Fruit fly (Drosophila melanogaster) whole organism, adult: ENCODE results near the gene CG44037.

Source experiments
- CG11617 ChIP-seq: fragments of 200-800 bp; sonication (Bioruptor generic); optimal IDR thresholded peaks from 2 replicates; lab custom pipeline; 2017; ENCODE audit warnings: mild to moderate bottlenecking, missing biosample characterization, missing genetic modification reagents, missing genetic modification characterization
- CG12768 ChIP-seq: fragments of 200-800 bp; sonication (Bioruptor generic); optimal IDR thresholded peaks from 2 replicates; lab custom pipeline; 2017; ENCODE audit warnings: missing biosample characterization, missing genetic modification characterization, mild to moderate bottlenecking, moderate library complexity, missing genetic modification reagents
- CG14711 ChIP-seq: fragments of 200-800 bp; sonication (Bioruptor generic); optimal IDR thresholded peaks from 2 replicates; lab custom pipeline; 2018; ENCODE audit warnings: missing biosample characterization, mild to moderate bottlenecking, missing genetic modification characterization, moderate library complexity
- CG1620 ChIP-seq: fragments of 200-800 bp; sonication (Bioruptor generic); optimal IDR thresholded peaks from 2 replicates; lab custom pipeline; 2016; ENCODE audit warnings: missing biosample characterization, missing genetic modification characterization
- CG33017 ChIP-seq: fragments of 200-800 bp; sonication (Bioruptor generic); optimal IDR thresholded peaks from 2 replicates; lab custom pipeline; 2018; ENCODE audit warnings: missing biosample characterization, mild to moderate bottlenecking, missing genetic modification characterization, moderate library complexity
- CG5204 ChIP-seq: fragments of 200-800 bp; sonication (Bioruptor generic); optimal IDR thresholded peaks from 2 replicates; lab custom pipeline; 2016; ENCODE audit warnings: missing biosample characterization, missing genetic modification characterization
- CG7045 ChIP-seq: fragments of 200-800 bp; sonication (Bioruptor generic); optimal IDR thresholded peaks from 2 replicates; lab custom pipeline; 2017; ENCODE audit warnings: missing biosample characterization, mild to moderate bottlenecking, missing genetic modification characterization
- CG7101 ChIP-seq: fragments of 200-800 bp; sonication (Bioruptor generic); optimal IDR thresholded peaks from 2 replicates; lab custom pipeline; 2018; ENCODE audit warnings: missing biosample characterization, mild to moderate bottlenecking, missing genetic modification characterization, moderate library complexity
- Clk ChIP-seq: fragments of 200-800 bp; sonication (Bioruptor generic); optimal IDR thresholded peaks from 2 replicates; lab custom pipeline; 2017; ENCODE audit warnings: missing biosample characterization, missing genetic modification characterization
- Crg-1 ChIP-seq: fragments of 200-800 bp; sonication (Bioruptor generic); optimal IDR thresholded peaks from 2 replicates; lab custom pipeline; 2016; ENCODE audit warnings: missing biosample characterization, missing genetic modification characterization
- Hr96 ChIP-seq: fragments of 200-800 bp; sonication (Bioruptor generic); optimal IDR thresholded peaks from 2 replicates; lab custom pipeline; 2016; ENCODE audit warnings: missing biosample characterization, missing genetic modification characterization
- Mnt ChIP-seq: fragments of 200-800 bp; sonication (Bioruptor generic); optimal IDR thresholded peaks from 2 replicates; lab custom pipeline; 2016; ENCODE audit warnings: missing biosample characterization, mild to moderate bottlenecking, missing genetic modification characterization
- bab1 ChIP-seq: fragments of 200-800 bp; sonication (Bioruptor generic); optimal IDR thresholded peaks from 3 replicates; lab custom pipeline; 2019; ENCODE audit warnings: missing biosample characterization, mild to moderate bottlenecking, missing genetic modification characterization, moderate library complexity
- cic ChIP-seq: fragments of 200-800 bp; sonication (Bioruptor generic); optimal IDR thresholded peaks from 2 replicates; lab custom pipeline; 2017; ENCODE audit warnings: missing biosample characterization, mild to moderate bottlenecking, missing genetic modification characterization, moderate library complexity
- cnc ChIP-seq, 2 experiments: fragments of >200 bp; optimal IDR thresholded peaks; 2 replicates each; lab custom pipeline; 2017
- kay ChIP-seq: fragments of 200-800 bp; sonication (Bioruptor generic); peaks from one replicate; lab custom pipeline; 2016; ENCODE audit warnings: missing biosample characterization, missing genetic modification characterization, borderline replicate concordance
- ovo ChIP-seq: fragments of 200-800 bp; sonication (Bioruptor generic); optimal IDR thresholded peaks from 2 replicates; lab custom pipeline; 2016; ENCODE audit warnings: missing biosample characterization, missing genetic modification characterization
- pad ChIP-seq: fragments of 200-800 bp; sonication (Bioruptor generic); optimal IDR thresholded peaks from 3 replicates; lab custom pipeline; 2017; ENCODE audit warnings: missing biosample characterization, missing genetic modification characterization, mild to moderate bottlenecking, moderate library complexity, missing genetic modification reagents
- tj ChIP-seq: fragments of 200-800 bp; sonication (Bioruptor generic); optimal IDR thresholded peaks from 3 replicates; lab custom pipeline; 2017; ENCODE audit warnings: missing biosample characterization, mild to moderate bottlenecking, missing genetic modification characterization, moderate library complexity
- toe ChIP-seq: fragments of 200-800 bp; sonication (Bioruptor generic); optimal IDR thresholded peaks from 2 replicates; lab custom pipeline; 2016; ENCODE audit warnings: missing biosample characterization, missing genetic modification characterization

Gene CG44037

dm6 chr3R:12259819-12260218, 1.3 kb downstream of the CG44037 start:
- TF ChIP-seq CG7101 (tag; lab: Kevin White, UChicago), result no peak
- TF ChIP-seq cnc (optimal IDR thresholded peaks at IDR 0.05; lab: Kevin White, UChicago), result no peak
- no peak for TF ChIP-seq Mnt (GFP tag; lab: Kevin White, UChicago)

- TF ChIP-seq toe (GFP tag; lab: Kevin White, UChicago) (no peak), kay (GFP tag; lab: Kevin White, UChicago) (no peak), CG11617 (GFP tag; lab: Kevin White, UChicago) (no peak), ovo (GFP tag; lab: Kevin White, UChicago) (no peak), pad (GFP tag; lab: Kevin White, UChicago) (no peak), CG14711 (no peak), Hr96 (no peak), Crg-1 (GFP tag; lab: Kevin White, UChicago) (no peak), CG33017 (tag; lab: Kevin White, UChicago) (no peak), cnc (optimal IDR thresholded peaks at IDR 0.05; lab: Kevin White, UChicago) (no peak)
Observed at dm6 chr3R:12260669-12261068, 2.1 kb downstream of the CG44037 start, which contains the start of gene CG44038. CG44038 (plus strand) TSS chr3R:12260969.

- TF ChIP-seq pad (GFP tag; lab: Kevin White, UChicago) (no peak), bab1 (GFP tag; lab: Kevin White, UChicago) (no peak), CG33017 (tag; lab: Kevin White, UChicago) (no peak), Clk (GFP tag; lab: Kevin White, UChicago) (no peak), ovo (GFP tag; lab: Kevin White, UChicago) (no peak), Mnt (GFP tag; lab: Kevin White, UChicago) (no peak), cnc (optimal IDR thresholded peaks at IDR 0.05; lab: Kevin White, UChicago) (no peak), CG5204 (GFP tag; lab: Kevin White, UChicago) (no peak), kay (GFP tag; lab: Kevin White, UChicago) (no peak), CG1620 (GFP tag; lab: Kevin White, UChicago) (no peak), cic (GFP tag; lab: Kevin White, UChicago) (no peak), Hr96 (no peak), CG12768 (GFP tag; lab: Kevin White, UChicago) (no peak), CG14711 (no peak), Crg-1 (GFP tag; lab: Kevin White, UChicago) (no peak), tj (no peak), toe (GFP tag; lab: Kevin White, UChicago) (no peak), CG7101 (tag; lab: Kevin White, UChicago) (no peak), CG7045 (GFP tag; lab: Kevin White, UChicago) (no peak)
Observed at dm6 chr3R:12269889-12270403, 11.4 kb downstream of the CG44037 start.

dm6 chr3R:12270590-12270989, 12.1 kb downstream of the CG44037 start, which contains the start of gene CG17738:
CG17738 (plus strand) TSS chr3R:12270890.
- no peak for TF ChIP-seq cnc (optimal IDR thresholded peaks at IDR 0.05; lab: Kevin White, UChicago)

- TF ChIP-seq Crg-1 (GFP tag; lab: Kevin White, UChicago) (no peak), Hr96 (no peak), ovo (GFP tag; lab: Kevin White, UChicago) (no peak), kay (GFP tag; lab: Kevin White, UChicago) (no peak), CG1620 (GFP tag; lab: Kevin White, UChicago) (no peak), cic (GFP tag; lab: Kevin White, UChicago) (no peak), toe (GFP tag; lab: Kevin White, UChicago) (no peak), CG11617 (GFP tag; lab: Kevin White, UChicago) (no peak), cnc (optimal IDR thresholded peaks at IDR 0.05; lab: Kevin White, UChicago) (no peak), CG7045 (GFP tag; lab: Kevin White, UChicago) (no peak)
Observed at dm6 chr3R:12272826-12273225, 14.3 kb downstream of the CG44037 start, which contains the start of gene Sfp87B. Sfp87B (plus strand) TSS chr3R:12273126.

dm6 chr3R:12279019-12279418, 20.5 kb downstream of the CG44037 start:
- no peak for TF ChIP-seq CG11617 (GFP tag; lab: Kevin White, UChicago)
- TF ChIP-seq CG12768 (GFP tag; lab: Kevin White, UChicago), result peak; percentile 47
- TF ChIP-seq toe (GFP tag; lab: Kevin White, UChicago), result no peak
- TF ChIP-seq pad (GFP tag; lab: Kevin White, UChicago), result peak; percentile 64
- no peak for TF ChIP-seq Clk (GFP tag; lab: Kevin White, UChicago)
- no peak for TF ChIP-seq CG14711

- TF ChIP-seq CG14711, result no peak
- no peak for TF ChIP-seq CG12768 (GFP tag; lab: Kevin White, UChicago)
- TF ChIP-seq Clk (GFP tag; lab: Kevin White, UChicago), result no peak
- no peak for TF ChIP-seq tj
- peak; percentile 95 for TF ChIP-seq pad (GFP tag; lab: Kevin White, UChicago)
- peak; percentile 27 for TF ChIP-seq CG33017 (tag; lab: Kevin White, UChicago)
- TF ChIP-seq toe (GFP tag; lab: Kevin White, UChicago), result no peak
Observed at dm6 chr3R:12280729-12281342, 22.3 kb downstream of the CG44037 start.
